Fruit fly (Drosophila melanogaster) whole organism, adult: ENCODE results near the gene CG32816.

Experiments
- CG11617 ChIP-seq: fragments of 200-800 bp; sonication (Bioruptor generic); optimal IDR thresholded peaks from 2 replicates; lab custom pipeline; 2017; ENCODE audit warnings: mild to moderate bottlenecking, missing biosample characterization, missing genetic modification reagents, missing genetic modification characterization
- CG12768 ChIP-seq: fragments of 200-800 bp; sonication (Bioruptor generic); optimal IDR thresholded peaks from 2 replicates; lab custom pipeline; 2017; ENCODE audit warnings: missing biosample characterization, missing genetic modification characterization, mild to moderate bottlenecking, moderate library complexity, missing genetic modification reagents
- CG14711 ChIP-seq: fragments of 200-800 bp; sonication (Bioruptor generic); optimal IDR thresholded peaks from 2 replicates; lab custom pipeline; 2018; ENCODE audit warnings: missing biosample characterization, mild to moderate bottlenecking, missing genetic modification characterization, moderate library complexity
- CG1620 ChIP-seq: fragments of 200-800 bp; sonication (Bioruptor generic); optimal IDR thresholded peaks from 2 replicates; lab custom pipeline; 2016; ENCODE audit warnings: missing biosample characterization, missing genetic modification characterization
- CG33017 ChIP-seq: fragments of 200-800 bp; sonication (Bioruptor generic); optimal IDR thresholded peaks from 2 replicates; lab custom pipeline; 2018; ENCODE audit warnings: missing biosample characterization, mild to moderate bottlenecking, missing genetic modification characterization, moderate library complexity
- CG5204 ChIP-seq: fragments of 200-800 bp; sonication (Bioruptor generic); optimal IDR thresholded peaks from 2 replicates; lab custom pipeline; 2016; ENCODE audit warnings: missing biosample characterization, missing genetic modification characterization
- CG7045 ChIP-seq: fragments of 200-800 bp; sonication (Bioruptor generic); optimal IDR thresholded peaks from 2 replicates; lab custom pipeline; 2017; ENCODE audit warnings: missing biosample characterization, mild to moderate bottlenecking, missing genetic modification characterization
- CG7101 ChIP-seq: fragments of 200-800 bp; sonication (Bioruptor generic); optimal IDR thresholded peaks from 2 replicates; lab custom pipeline; 2018; ENCODE audit warnings: missing biosample characterization, mild to moderate bottlenecking, missing genetic modification characterization, moderate library complexity
- Clk ChIP-seq: fragments of 200-800 bp; sonication (Bioruptor generic); optimal IDR thresholded peaks from 2 replicates; lab custom pipeline; 2017; ENCODE audit warnings: missing biosample characterization, missing genetic modification characterization
- Crg-1 ChIP-seq: fragments of 200-800 bp; sonication (Bioruptor generic); optimal IDR thresholded peaks from 2 replicates; lab custom pipeline; 2016; ENCODE audit warnings: missing biosample characterization, missing genetic modification characterization
- Hr96 ChIP-seq: fragments of 200-800 bp; sonication (Bioruptor generic); optimal IDR thresholded peaks from 2 replicates; lab custom pipeline; 2016; ENCODE audit warnings: missing biosample characterization, missing genetic modification characterization
- Mnt ChIP-seq: fragments of 200-800 bp; sonication (Bioruptor generic); optimal IDR thresholded peaks from 2 replicates; lab custom pipeline; 2016; ENCODE audit warnings: missing biosample characterization, mild to moderate bottlenecking, missing genetic modification characterization
- bab1 ChIP-seq: fragments of 200-800 bp; sonication (Bioruptor generic); optimal IDR thresholded peaks from 3 replicates; lab custom pipeline; 2019; ENCODE audit warnings: missing biosample characterization, mild to moderate bottlenecking, missing genetic modification characterization, moderate library complexity
- cic ChIP-seq: fragments of 200-800 bp; sonication (Bioruptor generic); optimal IDR thresholded peaks from 2 replicates; lab custom pipeline; 2017; ENCODE audit warnings: missing biosample characterization, mild to moderate bottlenecking, missing genetic modification characterization, moderate library complexity
- cnc ChIP-seq, 2 experiments: fragments of >200 bp; optimal IDR thresholded peaks; 2 replicates each; lab custom pipeline; 2017
- kay ChIP-seq: fragments of 200-800 bp; sonication (Bioruptor generic); peaks from one replicate; lab custom pipeline; 2016; ENCODE audit warnings: missing biosample characterization, missing genetic modification characterization, borderline replicate concordance
- ovo ChIP-seq: fragments of 200-800 bp; sonication (Bioruptor generic); optimal IDR thresholded peaks from 2 replicates; lab custom pipeline; 2016; ENCODE audit warnings: missing biosample characterization, missing genetic modification characterization
- pad ChIP-seq: fragments of 200-800 bp; sonication (Bioruptor generic); optimal IDR thresholded peaks from 3 replicates; lab custom pipeline; 2017; ENCODE audit warnings: missing biosample characterization, missing genetic modification characterization, mild to moderate bottlenecking, moderate library complexity, missing genetic modification reagents
- tj ChIP-seq: fragments of 200-800 bp; sonication (Bioruptor generic); optimal IDR thresholded peaks from 3 replicates; lab custom pipeline; 2017; ENCODE audit warnings: missing biosample characterization, mild to moderate bottlenecking, missing genetic modification characterization, moderate library complexity
- toe ChIP-seq: fragments of 200-800 bp; sonication (Bioruptor generic); optimal IDR thresholded peaks from 2 replicates; lab custom pipeline; 2016; ENCODE audit warnings: missing biosample characterization, missing genetic modification characterization

The CG32816 gene

DNA sequence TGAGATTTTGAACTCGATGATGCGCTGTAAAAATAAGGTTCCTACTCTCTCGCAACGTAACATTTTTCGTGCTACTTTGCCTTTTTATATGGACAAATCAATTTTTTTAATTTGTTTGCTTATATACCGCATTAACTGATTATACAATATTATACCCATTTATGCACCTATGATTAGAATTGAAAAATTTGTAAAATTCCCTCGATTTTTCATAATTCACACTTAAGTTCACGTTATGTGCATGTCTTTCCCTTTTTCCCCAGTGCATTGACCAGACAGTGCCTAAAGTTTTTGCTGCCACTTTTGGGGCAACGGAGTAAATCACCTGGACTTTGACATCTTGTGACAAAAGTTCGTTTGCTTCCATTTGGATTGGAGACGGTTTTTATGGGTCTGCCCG, 80.1 kb downstream of the CG32816 start:
- no peak for TF ChIP-seq Clk (GFP tag; lab: Kevin White, UChicago)
- TF ChIP-seq Hr96 (GFP tag; lab: Kevin White, UChicago) = no peak
- no peak for TF ChIP-seq CG7101 (tag; lab: Kevin White, UChicago)
- TF ChIP-seq CG14711 (tag; lab: Kevin White, UChicago) = no peak
- no peak for TF ChIP-seq Mnt (GFP tag; lab: Kevin White, UChicago)
- TF ChIP-seq kay (GFP tag; lab: Kevin White, UChicago) = no peak
- no peak for TF ChIP-seq CG1620 (GFP tag; lab: Kevin White, UChicago)
- TF ChIP-seq ovo (GFP tag; lab: Kevin White, UChicago) = no peak
- TF ChIP-seq CG11617 (GFP tag; lab: Kevin White, UChicago) = no peak
- no peak for TF ChIP-seq CG5204 (GFP tag; lab: Kevin White, UChicago)
- no peak for TF ChIP-seq toe (GFP tag; lab: Kevin White, UChicago)
- TF ChIP-seq cic (GFP tag; lab: Kevin White, UChicago) = no peak
- TF ChIP-seq CG7045 (GFP tag; lab: Kevin White, UChicago) = no peak

DNA sequence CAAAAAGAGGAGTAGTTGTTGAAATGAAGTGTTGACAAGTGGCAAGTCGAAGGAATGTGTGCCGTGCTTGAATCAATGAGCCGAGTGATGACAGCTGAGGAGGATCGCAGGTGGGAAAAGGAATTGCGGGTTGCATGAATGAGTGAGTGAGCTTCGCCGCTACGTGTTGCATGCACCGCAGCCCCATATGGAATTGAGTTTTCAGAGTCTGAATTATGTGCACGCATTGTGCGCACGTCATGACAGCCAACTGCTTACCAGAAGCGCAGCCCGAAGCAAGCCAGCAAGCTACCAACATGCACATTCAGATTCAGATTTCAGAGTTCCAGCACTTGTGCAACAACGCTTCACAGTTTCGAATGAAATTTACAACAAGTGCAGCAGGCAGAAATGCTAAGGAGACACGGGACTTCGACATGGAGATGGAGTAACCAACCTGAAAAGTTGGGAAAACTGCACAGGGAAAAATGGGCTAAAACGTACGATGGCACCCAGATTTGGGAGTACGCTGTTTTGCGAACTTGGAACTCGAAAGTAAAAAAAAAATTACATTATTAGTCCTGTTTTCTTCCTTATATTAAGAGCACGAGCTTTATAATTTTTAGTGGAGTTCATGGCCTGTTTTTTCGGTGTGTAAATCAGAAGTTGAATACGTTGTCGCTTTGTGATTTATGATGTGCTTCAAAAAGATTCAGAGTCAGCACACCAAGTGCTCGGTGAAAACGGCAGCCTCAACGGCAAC, 84.6 kb downstream of the CG32816 start:
- no peak for TF ChIP-seq Mnt (GFP tag; lab: Kevin White, UChicago)
- TF ChIP-seq cic (GFP tag; lab: Kevin White, UChicago) = no peak
- no peak for TF ChIP-seq pad (GFP tag; lab: Kevin White, UChicago)
- no peak for TF ChIP-seq CG12768 (GFP tag; lab: Kevin White, UChicago)
- no peak for TF ChIP-seq CG7045 (GFP tag; lab: Kevin White, UChicago)
- no peak for TF ChIP-seq CG7101 (tag; lab: Kevin White, UChicago)
- TF ChIP-seq CG5204 (GFP tag; lab: Kevin White, UChicago) = no peak
- TF ChIP-seq CG11617 (GFP tag; lab: Kevin White, UChicago) = no peak
- TF ChIP-seq Hr96 (GFP tag; lab: Kevin White, UChicago) = no peak
- no peak for TF ChIP-seq toe (GFP tag; lab: Kevin White, UChicago)
- no peak for TF ChIP-seq Crg-1 (GFP tag; lab: Kevin White, UChicago)
- no peak for TF ChIP-seq tj
- TF ChIP-seq cnc (optimal IDR thresholded peaks at IDR 0.05; lab: Kevin White, UChicago) = no peak
- no peak for TF ChIP-seq CG14711 (tag; lab: Kevin White, UChicago)
- TF ChIP-seq kay (GFP tag; lab: Kevin White, UChicago) = no peak
- TF ChIP-seq CG1620 (GFP tag; lab: Kevin White, UChicago) = no peak
- TF ChIP-seq Clk (GFP tag; lab: Kevin White, UChicago) = no peak
- no peak for TF ChIP-seq bab1
- no peak for TF ChIP-seq CG33017 (tag; lab: Kevin White, UChicago)
- no peak for TF ChIP-seq ovo (GFP tag; lab: Kevin White, UChicago)

DNA sequence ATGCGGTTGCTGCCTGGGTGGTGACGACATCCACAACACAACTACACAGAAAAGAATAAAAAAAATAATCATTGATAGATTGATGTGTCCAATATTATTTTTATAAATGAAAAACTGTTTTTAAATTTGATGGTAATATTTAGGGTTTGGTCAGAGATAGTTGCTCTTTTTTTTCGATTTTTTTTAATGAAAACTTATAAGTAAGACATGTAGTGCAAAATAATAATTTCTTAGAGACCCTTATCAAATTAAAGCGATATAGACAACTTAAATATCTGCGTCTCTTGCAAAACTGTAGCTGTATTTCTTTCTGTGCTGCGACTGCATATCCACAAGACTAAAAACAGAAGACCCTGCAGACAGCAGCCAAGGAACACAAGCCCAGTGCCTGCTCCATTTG, 91.0 kb downstream of the CG32816 start:
- TF ChIP-seq Mnt (GFP tag; lab: Kevin White, UChicago) (no peak), cic (GFP tag; lab: Kevin White, UChicago) (no peak), CG7045 (GFP tag; lab: Kevin White, UChicago) (no peak), pad (GFP tag; lab: Kevin White, UChicago) (no peak), tj (no peak), CG14711 (tag; lab: Kevin White, UChicago) (no peak), CG7101 (tag; lab: Kevin White, UChicago) (no peak), CG11617 (GFP tag; lab: Kevin White, UChicago) (no peak), CG12768 (GFP tag; lab: Kevin White, UChicago) (no peak), CG5204 (GFP tag; lab: Kevin White, UChicago) (no peak), cnc (optimal IDR thresholded peaks at IDR 0.05; lab: Kevin White, UChicago) (no peak)

DNA sequence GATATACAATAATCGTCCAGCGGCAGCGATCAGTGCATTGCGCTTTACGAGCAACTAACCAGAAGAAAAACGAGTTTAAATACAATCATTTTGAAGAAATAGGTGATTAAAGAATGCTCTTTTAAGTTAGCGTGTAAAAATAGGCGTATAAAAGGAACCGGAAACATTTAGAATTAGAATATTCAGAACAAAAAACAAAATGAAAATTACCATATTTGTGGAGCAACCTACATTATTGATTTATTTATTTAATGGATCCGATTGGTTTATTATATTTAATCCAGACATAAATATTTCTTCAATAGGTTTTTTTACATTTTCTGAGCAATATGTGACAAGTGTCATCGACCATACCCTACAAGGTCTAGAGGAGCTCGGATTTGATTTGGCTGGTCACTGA, 92.2 kb downstream of the CG32816 start:
- TF ChIP-seq pad (GFP tag; lab: Kevin White, UChicago) = no peak
- TF ChIP-seq toe (GFP tag; lab: Kevin White, UChicago) = no peak
- no peak for TF ChIP-seq Mnt (GFP tag; lab: Kevin White, UChicago)
- TF ChIP-seq Hr96 (GFP tag; lab: Kevin White, UChicago) = no peak
- TF ChIP-seq cnc (optimal IDR thresholded peaks at IDR 0.05; lab: Kevin White, UChicago) = no peak
- no peak for TF ChIP-seq bab1
- no peak for TF ChIP-seq CG7101 (tag; lab: Kevin White, UChicago)
- TF ChIP-seq Clk (GFP tag; lab: Kevin White, UChicago) = no peak

DNA sequence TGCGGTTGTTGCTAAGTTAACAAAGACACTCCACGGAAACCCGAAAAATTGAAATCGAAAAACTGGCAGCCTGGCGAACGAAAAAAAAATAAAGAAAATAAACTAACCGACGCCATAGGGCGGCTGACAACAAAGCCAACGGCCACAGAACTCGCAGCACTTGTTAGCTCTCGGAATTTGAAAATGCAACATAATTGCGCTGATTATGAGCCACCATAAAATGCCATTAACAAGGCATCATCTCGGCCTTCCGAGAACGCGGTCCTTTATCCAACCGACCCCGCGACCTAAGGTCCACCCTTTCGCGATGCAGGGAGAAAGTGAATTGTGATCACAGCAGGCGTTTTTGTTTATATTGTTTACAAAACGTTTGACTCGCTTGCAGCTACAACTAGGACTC, 93.1 kb downstream of the CG32816 start:
- TF ChIP-seq toe (GFP tag; lab: Kevin White, UChicago) = no peak
- no peak for TF ChIP-seq CG12768 (GFP tag; lab: Kevin White, UChicago)
- no peak for TF ChIP-seq pad (GFP tag; lab: Kevin White, UChicago)
- TF ChIP-seq CG14711 (tag; lab: Kevin White, UChicago) = no peak
- TF ChIP-seq CG1620 (GFP tag; lab: Kevin White, UChicago) = no peak
- no peak for TF ChIP-seq tj
- TF ChIP-seq CG7101 (tag; lab: Kevin White, UChicago) = no peak

DNA sequence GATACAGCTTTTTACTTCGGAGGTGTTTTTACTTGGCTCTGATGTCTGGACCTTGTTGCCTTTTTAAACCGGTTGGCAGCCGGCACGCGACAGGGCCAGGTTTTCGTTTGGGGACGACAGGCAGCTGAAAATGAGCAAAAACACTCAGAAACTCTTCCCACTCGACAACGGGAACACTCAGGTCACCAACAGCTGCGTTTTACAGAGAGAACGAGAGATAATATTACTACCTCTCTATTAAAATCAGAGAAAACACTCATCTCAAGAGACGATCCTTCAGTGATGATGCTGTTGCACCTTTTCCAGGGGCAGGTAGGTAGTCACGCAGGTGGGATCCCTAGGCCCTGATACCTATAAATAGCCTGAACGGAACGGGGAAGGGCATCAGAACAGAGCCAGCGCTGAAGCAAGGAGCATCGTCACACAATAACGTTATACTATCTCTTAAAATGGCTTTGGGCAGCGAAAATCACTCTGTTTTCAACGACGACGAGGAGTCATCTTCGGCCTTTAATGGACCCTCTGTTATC, 100.8 kb downstream of the CG32816 start, which contains the start of gene ac:
TSS of gene ac (plus strand) at position 387 of the 530 bp plus-strand sequence.
- no peak for TF ChIP-seq CG7045 (GFP tag; lab: Kevin White, UChicago)
- TF ChIP-seq pad (GFP tag; lab: Kevin White, UChicago) = no peak
